Worm (Caenorhabditis elegans) whole organism, L2 larva: ENCODE results near the gene Y57E12B.11.
A peak's percentile ranks its signal among the peaks of the same experiment; 100 is the strongest.

Source experiments
- crh-2 ChIP-seq: sonication (generic microtip); optimal IDR thresholded peaks from 2 replicates; lab custom pipeline; 2017; ENCODE audit warnings: missing biosample characterization, missing genetic modification characterization
- mab-5 ChIP-seq: fragments of 150-350 bp; optimal IDR thresholded peaks from 2 replicates; lab custom pipeline; 2014; ENCODE audit warnings: missing biosample characterization, missing genetic modification characterization
- mbf-1 ChIP-seq: sonication (generic microtip); optimal IDR thresholded peaks from 2 replicates; lab custom pipeline; 2017; ENCODE audit warnings: missing biosample characterization, missing genetic modification characterization
- nhr-11 ChIP-seq: fragments of 150-350 bp; optimal IDR thresholded peaks from 2 replicates; lab custom pipeline; 2014; ENCODE audit warnings: missing biosample characterization, missing genetic modification characterization
- nhr-12 ChIP-seq: fragments of 150-350 bp; optimal IDR thresholded peaks from 2 replicates; lab custom pipeline; 2014; ENCODE audit warnings: missing biosample characterization, missing genetic modification characterization
- nhr-25 ChIP-seq: fragments of 150-350 bp; sonication (generic microtip); optimal IDR thresholded peaks from 3 replicates; lab custom pipeline; 2014; ENCODE audit warnings: missing biosample characterization, missing genetic modification characterization
- nhr-77 ChIP-seq: fragments of 150-350 bp; optimal IDR thresholded peaks from 2 replicates; lab custom pipeline; 2014; ENCODE audit warnings: missing biosample characterization, missing genetic modification characterization
- snpc-4 ChIP-seq: fragments of 150-350 bp; optimal IDR thresholded peaks from 2 replicates; lab custom pipeline; 2014; ENCODE audit warnings: missing biosample characterization, missing genetic modification characterization
- unc-39 ChIP-seq: fragments of 150-350 bp; optimal IDR thresholded peaks from 2 replicates; lab custom pipeline; 2014; ENCODE audit warnings: missing biosample characterization, missing genetic modification characterization
- zag-1 ChIP-seq: fragments of 150-350 bp; optimal IDR thresholded peaks from 2 replicates; lab custom pipeline; 2014; ENCODE audit warnings: missing biosample characterization, missing genetic modification characterization

- TF ChIP-seq crh-2 (tag; lab: Kevin White, UChicago) (peak; percentile 33), zag-1 (no peak), nhr-12 (tag; lab: Kevin White, UChicago) (no peak), nhr-77 (tag; lab: Kevin White, UChicago) (no peak), mab-5 (no peak), unc-39 (no peak), nhr-11 (no peak), mbf-1 (tag; lab: Kevin White, UChicago) (no peak), snpc-4 (no peak), nhr-25 (peak; percentile 60)
Observed at ce11 chrV:6998303-6998884, 48.7 kb upstream of the Y57E12B.11 start, which contains the start of gene nhr-42.
